Worm (Caenorhabditis elegans) whole organism, mixed stage, embryonic: ENCODE measurements around the gene Y54G2A.11.
A peak's percentile ranks its signal among the peaks of the same experiment; 100 is the strongest.

Experiments used
- M03D4.4 ChIP-seq: sonication (generic microtip); optimal IDR thresholded peaks from 2 replicates; lab custom pipeline; 2017; ENCODE audit warnings: mild to moderate bottlenecking, missing genetic modification characterization, missing compliant biosample characterization
- bed-3 ChIP-seq: fragments of 200-800 bp; sonication (Bioruptor generic); optimal IDR thresholded peaks from 3 replicates; lab custom pipeline; 2018; ENCODE audit warnings: mild to moderate bottlenecking, missing genetic modification characterization, moderate library complexity, missing compliant biosample characterization
- ceh-39 ChIP-seq: fragments of 150-350 bp; optimal IDR thresholded peaks from 2 replicates; lab custom pipeline; 2014; ENCODE audit warnings: missing biosample characterization, missing genetic modification characterization
- ceh-43 ChIP-seq: fragments of 200-800 bp; sonication (Bioruptor generic); optimal IDR thresholded peaks from 2 replicates; lab custom pipeline; 2018; ENCODE audit warnings: mild to moderate bottlenecking, missing genetic modification characterization, moderate library complexity, missing compliant biosample characterization
- ceh-83 ChIP-seq: fragments of 200-800 bp; sonication (Bioruptor generic); optimal IDR thresholded peaks from 2 replicates; lab custom pipeline; 2018; ENCODE audit warnings: mild to moderate bottlenecking, missing genetic modification characterization, missing compliant biosample characterization
- ces-1 ChIP-seq: fragments of 150-350 bp; optimal IDR thresholded peaks from 2 replicates; lab custom pipeline; 2014; ENCODE audit warnings: missing biosample characterization, missing genetic modification reagents, missing genetic modification characterization
- drap-1 ChIP-seq: fragments of 200-800 bp; sonication (Bioruptor generic); optimal IDR thresholded peaks from 3 replicates; lab custom pipeline; 2018; ENCODE audit warnings: mild to moderate bottlenecking, missing genetic modification characterization, missing compliant biosample characterization
- elt-3 ChIP-seq: fragments of 150-350 bp; optimal IDR thresholded peaks from 2 replicates; lab custom pipeline; 2014; ENCODE audit warnings: missing biosample characterization, missing genetic modification characterization
- flh-1 ChIP-seq: fragments of 200-800 bp; sonication (Bioruptor generic); optimal IDR thresholded peaks from 2 replicates; lab custom pipeline; 2018; ENCODE audit warnings: mild to moderate bottlenecking, missing genetic modification characterization, moderate library complexity, missing compliant biosample characterization
- ham-2 ChIP-seq: fragments of 200-800 bp; sonication (Bioruptor generic); optimal IDR thresholded peaks from 2 replicates; lab custom pipeline; 2018; ENCODE audit warnings: mild to moderate bottlenecking, missing genetic modification characterization, missing compliant biosample characterization
- hlh-1 ChIP-seq: fragments of 150-350 bp; optimal IDR thresholded peaks from 2 replicates; lab custom pipeline; 2014; ENCODE audit warnings: missing biosample characterization, missing genetic modification reagents, missing genetic modification characterization
- lin-32 ChIP-seq: fragments of 200-800 bp; sonication (Bioruptor generic); optimal IDR thresholded peaks from 2 replicates; lab custom pipeline; 2018; ENCODE audit warnings: mild to moderate bottlenecking, missing genetic modification characterization, missing compliant biosample characterization
- lsy-2 ChIP-seq: fragments of 150-350 bp; optimal IDR thresholded peaks from 2 replicates; lab custom pipeline; 2014; ENCODE audit warnings: missing biosample characterization, missing genetic modification characterization
- mep-1 ChIP-seq: fragments of 150-350 bp; optimal IDR thresholded peaks from 2 replicates; lab custom pipeline; 2017; ENCODE audit warnings: missing biosample characterization, missing genetic modification reagents, missing genetic modification characterization, inconsistent platforms
- mls-2 ChIP-seq: sonication (generic microtip); optimal IDR thresholded peaks from 2 replicates; lab custom pipeline; 2016; ENCODE audit warnings: mild to moderate bottlenecking, missing genetic modification characterization, moderate library complexity, missing compliant biosample characterization
- nhr-12 ChIP-seq: fragments of 150-350 bp; optimal IDR thresholded peaks from 2 replicates; lab custom pipeline; 2014; ENCODE audit warnings: missing biosample characterization, missing genetic modification characterization
- nhr-2 ChIP-seq: fragments of 150-350 bp; optimal IDR thresholded peaks from 2 replicates; lab custom pipeline; 2014; ENCODE audit warnings: missing biosample characterization, missing genetic modification characterization
- nhr-237 ChIP-seq: fragments of 150-350 bp; optimal IDR thresholded peaks from 2 replicates; lab custom pipeline; 2014; ENCODE audit warnings: missing biosample characterization, missing genetic modification characterization
- nhr-28 ChIP-seq: fragments of 150-350 bp; optimal IDR thresholded peaks from 2 replicates; lab custom pipeline; 2014; ENCODE audit warnings: missing biosample characterization, missing genetic modification characterization
- nhr-76 ChIP-seq: sonication (generic microtip); optimal IDR thresholded peaks from 2 replicates; lab custom pipeline; 2017; ENCODE audit warnings: missing biosample characterization, missing genetic modification characterization
- pha-4 ChIP-seq: fragments of 150-350 bp; optimal IDR thresholded peaks from 2 replicates; lab custom pipeline; 2018; ENCODE audit warnings: missing biosample characterization, missing genetic modification reagents, missing genetic modification characterization
- snpc-4 ChIP-seq: fragments of 150-350 bp; optimal IDR thresholded peaks from 2 replicates; lab custom pipeline; 2014; ENCODE audit warnings: missing biosample characterization, missing genetic modification characterization
- sptf-1 ChIP-seq: sonication (generic microtip); optimal IDR thresholded peaks from 2 replicates; lab custom pipeline; 2017; ENCODE audit warnings: mild to moderate bottlenecking, missing genetic modification characterization, moderate library complexity, missing compliant biosample characterization
- tbx-8 ChIP-seq: fragments of 200-800 bp; sonication (Bioruptor generic); optimal IDR thresholded peaks from 2 replicates; lab custom pipeline; 2018; ENCODE audit warnings: mild to moderate bottlenecking, missing genetic modification characterization, moderate library complexity, missing compliant biosample characterization
- unc-120 ChIP-seq: sonication (generic microtip); optimal IDR thresholded peaks from 2 replicates; lab custom pipeline; 2017; ENCODE audit warnings: missing genetic modification characterization, missing compliant biosample characterization; ENCODE audit not compliant: poor library complexity, severe bottlenecking
- unc-39 ChIP-seq: fragments of 150-350 bp; optimal IDR thresholded peaks from 2 replicates; lab custom pipeline; 2014; ENCODE audit warnings: missing biosample characterization, missing genetic modification characterization
- unc-62 ChIP-seq: fragments of 150-350 bp; optimal IDR thresholded peaks from 2 replicates; lab custom pipeline; 2014; ENCODE audit warnings: missing biosample characterization, missing genetic modification reagents, missing genetic modification characterization
- zip-8 ChIP-seq: fragments of 150-350 bp; optimal IDR thresholded peaks from 2 replicates; lab custom pipeline; 2014; ENCODE audit warnings: missing biosample characterization, missing genetic modification characterization
- ztf-11 ChIP-seq: fragments of 150-350 bp; optimal IDR thresholded peaks from 2 replicates; lab custom pipeline; 2014; ENCODE audit warnings: missing biosample characterization, missing genetic modification characterization

The Y54G2A.11 gene

ce11 chrIV:2775992-2776630 lies 4.5 kb upstream of the Y54G2A.11 start:
- TF ChIP-seq hlh-1: peak; percentile 42
- TF ChIP-seq lsy-2: no peak
- TF ChIP-seq sptf-1 (tag; lab: Kevin White, UChicago): peak; percentile 11
- no peak for TF ChIP-seq ztf-11 (tag; lab: Kevin White, UChicago)
- no peak for TF ChIP-seq drap-1 (GFP tag; lab: Kevin White, UChicago)
- TF ChIP-seq elt-3 (tag; lab: Kevin White, UChicago): no peak
- no peak for TF ChIP-seq mls-2 (tag; lab: Kevin White, UChicago)
- TF ChIP-seq nhr-2 (tag; lab: Kevin White, UChicago): no peak
- no peak for TF ChIP-seq lin-32 (GFP tag; lab: Kevin White, UChicago)
- peak; percentile 51 for TF ChIP-seq unc-120
- no peak for TF ChIP-seq bed-3 (GFP tag; lab: Kevin White, UChicago)
- no peak for TF ChIP-seq nhr-76 (tag; lab: Kevin White, UChicago)

DNA sequence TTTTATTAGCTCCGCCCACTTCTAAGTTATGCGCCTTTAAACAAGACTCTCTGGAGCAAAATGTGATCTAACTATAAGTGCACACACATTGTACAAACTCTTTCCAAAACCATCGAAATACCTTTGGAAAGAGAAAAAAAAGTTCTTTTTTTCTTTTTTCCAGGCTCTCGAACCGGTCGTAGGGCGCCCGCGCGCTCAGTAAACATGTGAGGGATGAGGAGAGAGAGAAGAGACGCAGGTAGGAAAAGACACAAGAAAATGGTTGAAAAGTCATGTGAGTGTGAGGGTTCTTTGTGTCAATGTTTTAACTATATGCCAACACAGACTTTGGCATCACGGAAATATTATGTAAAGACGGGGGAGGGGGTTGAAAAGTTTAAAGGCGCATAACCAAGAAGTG lies 2.9 kb upstream of the Y54G2A.11 start:
- TF ChIP-seq pha-4 (tag; lab: Kevin White, UChicago) (peak; percentile 24), nhr-237 (tag; lab: Kevin White, UChicago) (peak; percentile 69), sptf-1 (tag; lab: Kevin White, UChicago) (no peak)

DNA sequence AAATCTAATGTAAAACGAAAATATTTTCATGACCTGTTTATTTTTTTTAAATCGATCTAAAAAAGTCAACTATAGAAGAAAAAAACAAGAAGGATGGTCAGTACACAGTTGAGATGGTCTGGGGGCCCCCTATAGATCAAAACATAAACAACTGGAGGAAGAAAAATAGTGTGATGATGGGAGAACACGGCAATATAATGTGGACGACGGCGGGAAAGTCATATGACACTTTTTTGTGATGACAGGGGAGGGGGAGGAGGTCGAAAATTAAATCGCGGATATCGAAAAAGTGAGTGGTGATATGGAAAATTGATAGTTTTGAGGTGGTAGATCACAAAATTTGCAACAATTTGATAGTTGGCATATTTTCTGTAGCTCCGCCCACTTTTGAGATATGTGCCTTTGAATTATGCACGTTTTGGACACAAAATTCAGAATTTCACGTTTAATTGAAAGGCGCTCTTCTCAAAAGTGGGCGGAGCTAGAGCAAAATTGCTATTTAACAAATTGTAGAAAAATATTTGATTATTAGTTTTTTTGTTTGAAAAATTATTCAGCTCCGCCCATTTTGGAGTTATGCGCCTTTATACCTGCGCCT lies 1.9 kb upstream of the Y54G2A.11 start:
- no peak for TF ChIP-seq zip-8
- no peak for TF ChIP-seq nhr-28
- TF ChIP-seq unc-120: no peak
- TF ChIP-seq unc-62: no peak
- no peak for TF ChIP-seq bed-3 (GFP tag; lab: Kevin White, UChicago)
- no peak for TF ChIP-seq nhr-237 (tag; lab: Kevin White, UChicago)
- no peak for TF ChIP-seq snpc-4 (tag; lab: Kevin White, UChicago)
- no peak for TF ChIP-seq lin-32 (GFP tag; lab: Kevin White, UChicago)
- TF ChIP-seq tbx-8 (GFP tag; lab: Kevin White, UChicago): no peak
- TF ChIP-seq ztf-11 (tag; lab: Kevin White, UChicago): no peak
- TF ChIP-seq ceh-43 (GFP tag; lab: Kevin White, UChicago): no peak

ce11 chrIV:2772209-2772851 lies 738 bp upstream of the Y54G2A.11 start:
- peak; percentile 19 for TF ChIP-seq sptf-1 (tag; lab: Kevin White, UChicago)
- no peak for TF ChIP-seq unc-120
- no peak for TF ChIP-seq drap-1 (GFP tag; lab: Kevin White, UChicago)
- TF ChIP-seq tbx-8 (GFP tag; lab: Kevin White, UChicago): no peak
- no peak for TF ChIP-seq unc-62
- no peak for TF ChIP-seq flh-1 (GFP tag; lab: Kevin White, UChicago)
- TF ChIP-seq nhr-12 (tag; lab: Kevin White, UChicago): no peak
- no peak for TF ChIP-seq unc-39
- no peak for TF ChIP-seq nhr-76 (tag; lab: Kevin White, UChicago)
- TF ChIP-seq snpc-4 (tag; lab: Kevin White, UChicago): no peak
- TF ChIP-seq ceh-39 (tag; lab: Kevin White, UChicago): no peak
- no peak for TF ChIP-seq elt-3 (tag; lab: Kevin White, UChicago)
- no peak for TF ChIP-seq hlh-1
- TF ChIP-seq ceh-83 (GFP tag; lab: Kevin White, UChicago): no peak
- peak; percentile 25 for TF ChIP-seq ham-2 (GFP tag; lab: Kevin White, UChicago)
- no peak for TF ChIP-seq ztf-11 (tag; lab: Kevin White, UChicago)
- TF ChIP-seq, all 35 proteins: peak for 2

ce11 chrIV:2770835-2771234 lies 757 bp downstream of the Y54G2A.11 start:
- TF ChIP-seq sptf-1 (tag; lab: Kevin White, UChicago): no peak
- no peak for TF ChIP-seq zip-8
- TF ChIP-seq bed-3 (GFP tag; lab: Kevin White, UChicago): no peak
- TF ChIP-seq ces-1: no peak
- TF ChIP-seq nhr-76 (tag; lab: Kevin White, UChicago): no peak
- TF ChIP-seq hlh-1: no peak
- TF ChIP-seq M03D4.4 (tag; lab: Kevin White, UChicago): no peak
- no peak for TF ChIP-seq flh-1 (GFP tag; lab: Kevin White, UChicago)
- no peak for TF ChIP-seq pha-4 (tag; lab: Kevin White, UChicago)
- no peak for TF ChIP-seq nhr-2 (tag; lab: Kevin White, UChicago)
- TF ChIP-seq unc-62: no peak
- no peak for TF ChIP-seq mep-1 (tag; lab: Kevin White, UChicago)
- no peak for TF ChIP-seq drap-1 (GFP tag; lab: Kevin White, UChicago)
- no peak for TF ChIP-seq elt-3 (tag; lab: Kevin White, UChicago)
- TF ChIP-seq tbx-8 (GFP tag; lab: Kevin White, UChicago): no peak
- TF ChIP-seq mls-2 (tag; lab: Kevin White, UChicago): no peak
- no peak for TF ChIP-seq lin-32 (GFP tag; lab: Kevin White, UChicago)
